Fruit fly (Drosophila melanogaster) whole organism, wandering third instar larva: ENCODE results near the gene CG43732.

Experiments
- Abd-B ChIP-seq: fragments of >200 bp; optimal IDR thresholded peaks from 2 replicates; lab custom pipeline; 2017; ENCODE audit warnings: missing biosample characterization, missing genetic modification characterization
- CG32264 ChIP-seq: fragments of 200-800 bp; sonication (Bioruptor generic); optimal IDR thresholded peaks from 2 replicates; lab custom pipeline; 2016; ENCODE audit warnings: missing biosample characterization, missing genetic modification characterization
- CG9705 ChIP-seq: fragments of 200-800 bp; sonication (Bioruptor generic); optimal IDR thresholded peaks from 2 replicates; lab custom pipeline; 2018; ENCODE audit warnings: missing biosample characterization, mild to moderate bottlenecking, missing genetic modification characterization
- CrebA ChIP-seq: fragments of 200-800 bp; sonication (Bioruptor generic); optimal IDR thresholded peaks from 2 replicates; lab custom pipeline; 2016; ENCODE audit warnings: missing biosample characterization, mild to moderate bottlenecking, missing genetic modification characterization, borderline replicate concordance
- Dfd ChIP-seq: fragments of >200 bp; optimal IDR thresholded peaks from 2 replicates; lab custom pipeline; 2017; ENCODE audit warnings: missing biosample characterization, missing genetic modification characterization
- Dif ChIP-seq: fragments of 200-275, 200-300 bp; sonication (Bioruptor generic); optimal IDR thresholded peaks from 2 replicates; lab custom pipeline; 2018; ENCODE audit warnings: missing biosample characterization, missing genetic modification characterization; ENCODE audit not compliant: partially characterized antibody
- HLH106 ChIP-seq: fragments of 200-800 bp; optimal IDR thresholded peaks from 3 replicates; lab custom pipeline; 2019; ENCODE audit warnings: missing biosample characterization, mild to moderate bottlenecking, missing genetic modification characterization, moderate library complexity
- Hnf4 ChIP-seq: fragments of 200-800 bp; sonication (Bioruptor generic); optimal IDR thresholded peaks from 2 replicates; lab custom pipeline; 2016; ENCODE audit warnings: missing biosample characterization, mild to moderate bottlenecking, missing genetic modification characterization
- Hr83 ChIP-seq: fragments of 200-300 bp; sonication (Bioruptor generic); optimal IDR thresholded peaks from 2 replicates; lab custom pipeline; 2016; ENCODE audit warnings: missing biosample characterization, mild to moderate bottlenecking, missing genetic modification characterization, moderate library complexity; ENCODE audit not compliant: poor library complexity, severe bottlenecking
- Jra ChIP-seq: sonication (Bioruptor generic); optimal IDR thresholded peaks from 2 replicates; lab custom pipeline; 2016; ENCODE audit warnings: missing biosample characterization, missing genetic modification characterization
- Mio ChIP-seq: sonication (Bioruptor generic); optimal IDR thresholded peaks from 2 replicates; lab custom pipeline; 2016; ENCODE audit warnings: missing biosample characterization, missing genetic modification characterization
- N ChIP-seq: fragments of >200 bp; optimal IDR thresholded peaks from 2 replicates; lab custom pipeline; 2018; ENCODE audit warnings: missing biosample characterization, missing external identifiers, missing genetic modification characterization
- OdsH ChIP-seq: fragments of 200-800 bp; sonication (Bioruptor generic); optimal IDR thresholded peaks from 2 replicates; lab custom pipeline; 2016; ENCODE audit warnings: missing biosample characterization, mild to moderate bottlenecking, missing genetic modification characterization
- Rel ChIP-seq, 2 experiments: fragments of 200-800 bp; sonication (Bioruptor generic) in 1 of 2; optimal IDR thresholded peaks; 2 replicates in 1 of 2; 3 replicates in 1 of 2; lab custom pipeline; 2016 to 2019; ENCODE audit warnings: mild to moderate bottlenecking in 2 of 2, missing biosample characterization in 2 of 2, missing genetic modification characterization in 2 of 2, moderate library complexity in 1 of 2
- Sp1 ChIP-seq: fragments of 200-800 bp; sonication (Bioruptor generic); optimal IDR thresholded peaks from 3 replicates; lab custom pipeline; 2019; ENCODE audit warnings: missing biosample characterization, mild to moderate bottlenecking, missing genetic modification characterization, moderate library complexity
- Vsx2 ChIP-seq: fragments of 200-300, 225-300 bp; sonication (Bioruptor generic); optimal IDR thresholded peaks from 2 replicates; lab custom pipeline; 2018; ENCODE audit warnings: missing biosample characterization, missing genetic modification characterization; ENCODE audit not compliant: partially characterized antibody
- br ChIP-seq: fragments of 200-800 bp; sonication (Bioruptor generic); optimal IDR thresholded peaks from 2 replicates; lab custom pipeline; 2016; ENCODE audit warnings: missing biosample characterization, missing genetic modification characterization
- dmrt93B ChIP-seq: fragments of 200-800 bp; sonication (Bioruptor generic); optimal IDR thresholded peaks from 2 replicates; lab custom pipeline; 2018; ENCODE audit warnings: missing biosample characterization, mild to moderate bottlenecking, missing genetic modification characterization
- dsf ChIP-seq: sonication (Bioruptor generic); optimal IDR thresholded peaks from 2 replicates; lab custom pipeline; 2016; ENCODE audit warnings: missing biosample characterization, missing genetic modification characterization, borderline replicate concordance
- ey ChIP-seq: fragments of 200-800 bp; sonication (Bioruptor generic); optimal IDR thresholded peaks from 2 replicates; lab custom pipeline; 2016; ENCODE audit warnings: missing biosample characterization, missing genetic modification characterization
- foxo ChIP-seq, 2 experiments: fragments of 200-800 bp; sonication (Bioruptor generic); optimal IDR thresholded peaks; 2 replicates in 1 of 2; 3 replicates in 1 of 2; lab custom pipeline; 2016 to 2017; ENCODE audit warnings: missing biosample characterization in 2 of 2, missing genetic modification characterization in 2 of 2
- fru ChIP-seq: fragments of 200-800 bp; sonication (Bioruptor generic); optimal IDR thresholded peaks from 3 replicates; lab custom pipeline; 2016; ENCODE audit warnings: missing biosample characterization, mild to moderate bottlenecking, missing genetic modification characterization
- h ChIP-seq: fragments of 200-800 bp; sonication (Bioruptor generic); optimal IDR thresholded peaks from 3 replicates; lab custom pipeline; 2016; ENCODE audit warnings: missing biosample characterization, mild to moderate bottlenecking, missing genetic modification characterization
- jim ChIP-seq: fragments of 175-275, 200-325 bp; sonication (Bioruptor generic); optimal IDR thresholded peaks from 2 replicates; lab custom pipeline; 2016; ENCODE audit warnings: missing biosample characterization, mild to moderate bottlenecking, missing genetic modification characterization
- lola ChIP-seq: fragments of >200 bp; optimal IDR thresholded peaks from 2 replicates; lab custom pipeline; 2017; ENCODE audit warnings: missing biosample characterization, missing genetic modification characterization
- pan ChIP-seq: fragments of >200 bp; optimal IDR thresholded peaks from 2 replicates; lab custom pipeline; 2017
- psq ChIP-seq: fragments of 200-800 bp; sonication (Bioruptor generic); optimal IDR thresholded peaks from 3 replicates; lab custom pipeline; 2017; ENCODE audit warnings: missing biosample characterization, mild to moderate bottlenecking, missing genetic modification characterization, moderate library complexity
- rgr ChIP-seq: fragments of 200-800 bp; sonication (Bioruptor generic); optimal IDR thresholded peaks from 3 replicates; lab custom pipeline; 2016; ENCODE audit warnings: missing biosample characterization, mild to moderate bottlenecking, missing genetic modification characterization
- sage ChIP-seq: fragments of 200-800 bp; sonication (Bioruptor generic); optimal IDR thresholded peaks from 2 replicates; lab custom pipeline; 2016; ENCODE audit warnings: missing biosample characterization, mild to moderate bottlenecking, missing genetic modification characterization
- sv ChIP-seq: fragments of 200-800 bp; sonication (Bioruptor generic); optimal IDR thresholded peaks from 3 replicates; lab custom pipeline; 2016; ENCODE audit warnings: missing biosample characterization, missing genetic modification characterization
- tai ChIP-seq: sonication (Bioruptor generic); optimal IDR thresholded peaks from 2 replicates; lab custom pipeline; 2016; ENCODE audit warnings: missing biosample characterization, missing genetic modification characterization
- usp ChIP-seq: fragments of >200 bp; optimal IDR thresholded peaks from 2 replicates; lab custom pipeline; 2017; ENCODE audit warnings: missing biosample characterization, missing genetic modification characterization
- woc ChIP-seq: sonication (Bioruptor generic); optimal IDR thresholded peaks from 2 replicates; lab custom pipeline; 2016; ENCODE audit warnings: missing biosample characterization, mild to moderate bottlenecking, missing genetic modification characterization

Gene CG43732

dm6 chr3R:18928346-18928917 is 21.6 kb upstream of the CG43732 start, which contains the start of gene Mpc1:
TSS of gene Mpc1 (minus strand) at chr3R:18928659.
- TF ChIP-seq tai (GFP tag; lab: Kevin White, UChicago) (peak; percentile 47), Mio (GFP tag; lab: Kevin White, UChicago) (no peak), Rel (GFP tag; optimal IDR thresholded peaks at IDR 0.05; lab: Kevin White, UChicago) (no peak), Rel (tag; optimal IDR thresholded peaks at IDR 0.05; lab: Kevin White, UChicago) (peak; percentile 100), psq (GFP tag; lab: Kevin White, UChicago) (peak; percentile 26), Hnf4 (GFP tag; lab: Kevin White, UChicago) (peak; percentile 4), foxo (GFP tag; optimal IDR thresholded peaks at IDR 0.05; lab: Kevin White, UChicago) (peak in 1 of 2 experiments; percentile 27), usp (GFP tag; lab: Kevin White, UChicago) (no peak), rgr (GFP tag; lab: Kevin White, UChicago) (no peak), jim (GFP tag; lab: Kevin White, UChicago) (no peak), Jra (GFP tag; lab: Kevin White, UChicago) (no peak), CG32264 (no peak), woc (GFP tag; lab: Kevin White, UChicago) (peak; percentile 43)

- TF ChIP-seq dmrt93B (GFP tag; lab: Kevin White, UChicago), result peak; percentile 51
- peak; percentile 45 for TF ChIP-seq sv (GFP tag; lab: Kevin White, UChicago)
- peak; percentile 18 for TF ChIP-seq h
- peak; percentile 20 for TF ChIP-seq HLH106
- TF ChIP-seq CG9705 (GFP tag; lab: Kevin White, UChicago), result peak; percentile 40
- peak; percentile 63 for TF ChIP-seq rgr (GFP tag; lab: Kevin White, UChicago)
- peak; percentile 10 for TF ChIP-seq psq (GFP tag; lab: Kevin White, UChicago)
- TF ChIP-seq foxo (GFP tag; optimal IDR thresholded peaks at IDR 0.05; lab: Kevin White, UChicago), result peak in 1 of 2 experiments; percentile 22
- TF ChIP-seq Abd-B, result no peak
- TF ChIP-seq Dfd (GFP tag; lab: Kevin White, UChicago), result no peak
- TF ChIP-seq usp (GFP tag; lab: Kevin White, UChicago), result no peak
- peak; percentile 32 for TF ChIP-seq br (GFP tag; lab: Kevin White, UChicago)
- peak; percentile 44 for TF ChIP-seq Dif (GFP tag; lab: Kevin White, UChicago)
These were observed 20.9 kb upstream of the CG43732 start, which contains the start of gene CG42613 for dm6 chr3R:18928918-18929705. TSS of gene CG42613 (plus strand) at chr3R:18929196.

dm6 chr3R:18931725-18932124 is 18.3 kb upstream of the CG43732 start:
- TF ChIP-seq psq (GFP tag; lab: Kevin White, UChicago) (no peak), CG9705 (GFP tag; lab: Kevin White, UChicago) (no peak)
- TF ChIP-seq, all 38 proteins: peak for 0

- TF ChIP-seq Vsx2 (GFP tag; lab: Kevin White, UChicago) (no peak), Hr83 (GFP tag; lab: Kevin White, UChicago) (no peak), Dfd (GFP tag; lab: Kevin White, UChicago) (peak; percentile 78), fru (GFP tag; lab: Kevin White, UChicago) (no peak), foxo (GFP tag; optimal IDR thresholded peaks at IDR 0.05; lab: Kevin White, UChicago) (no peak), sage (GFP tag; lab: Kevin White, UChicago) (no peak)
- TF ChIP-seq, all 38 proteins: peak for 1
These were observed 2.7 kb upstream of the CG43732 start for dm6 chr3R:18947307-18947706.

dm6 chr3R:18949131-18949530 is 865 bp upstream of the CG43732 start:
- TF ChIP-seq Jra (GFP tag; lab: Kevin White, UChicago), result no peak
- no peak for TF ChIP-seq pan (lab: Kevin White, UChicago)

dm6 chr3R:18964819-18965218 is 14.8 kb downstream of the CG43732 start:
- TF ChIP-seq psq (GFP tag; lab: Kevin White, UChicago) (no peak), woc (GFP tag; lab: Kevin White, UChicago) (no peak), foxo (GFP tag; optimal IDR thresholded peaks at IDR 0.05; lab: Kevin White, UChicago) (no peak), Dif (GFP tag; lab: Kevin White, UChicago) (no peak), Hnf4 (GFP tag; lab: Kevin White, UChicago) (no peak), h (no peak), ey (GFP tag; lab: Kevin White, UChicago) (no peak), lola (GFP tag; lab: Kevin White, UChicago) (no peak), Abd-B (no peak), sv (GFP tag; lab: Kevin White, UChicago) (no peak), br (GFP tag; lab: Kevin White, UChicago) (no peak), Sp1 (GFP tag; lab: Kevin White, UChicago) (no peak), dsf (no peak), OdsH (no peak), CrebA (GFP tag; lab: Kevin White, UChicago) (no peak), dmrt93B (GFP tag; lab: Kevin White, UChicago) (no peak), N (GFP tag; lab: Kevin White, UChicago) (no peak)
